Fruit fly (Drosophila melanogaster): Measurements from ENCODE around the gene GATAd.

The GATAd gene

DNA sequence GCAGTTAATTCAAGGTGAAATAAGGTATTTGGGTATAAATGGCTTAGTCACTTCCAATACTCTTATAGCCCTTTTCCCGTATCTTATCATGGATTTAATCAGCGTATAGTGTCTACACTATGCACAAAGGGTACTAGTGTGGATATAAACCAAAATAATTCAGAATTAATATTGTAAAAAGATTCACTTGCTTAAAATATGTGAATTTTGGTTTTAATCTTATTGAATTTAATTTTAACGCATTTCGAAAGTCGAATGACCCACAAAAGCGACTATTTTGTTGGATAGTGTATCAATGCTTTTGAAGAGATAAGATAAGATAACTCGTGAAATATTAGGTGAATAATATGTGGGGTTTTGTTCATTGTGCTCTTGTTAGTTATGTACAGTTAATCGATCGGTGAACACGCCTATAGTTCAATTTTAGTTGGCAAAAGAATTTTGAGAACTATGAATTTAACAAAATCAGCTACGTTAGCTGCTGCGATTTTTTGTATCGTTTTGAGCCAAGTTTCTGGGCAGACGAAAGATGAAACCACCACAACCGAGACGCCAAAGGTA lies 48.4 kb downstream of the GATAd start, which contains the start of gene CG5096 (continued):
- TF ChIP-seq PHDP (tag; optimal IDR thresholded peaks at IDR 0.05) (peak; percentile 95), psq (GFP tag; optimal IDR thresholded peaks at IDR 0.05) (peak; percentile 49), CG11696 (GFP tag; IDR thresholded peaks at IDR 0.05) (peak; percentile 75), CG14014 (GFP tag; IDR thresholded peaks at IDR 0.05) (peak; percentile 92), CG11093 (GFP tag; IDR thresholded peaks at IDR 0.05) (peak; percentile 65; the same call in 1 of the 3 replicates), MBD-R2 (GFP tag; IDR thresholded peaks at IDR 0.05) (peak; percentile 79; the same call in 1 of the 2 replicates), CG4328 (GFP tag; optimal IDR thresholded peaks at IDR 0.05) (peak; percentile 62), CG13894 (tag; optimal IDR thresholded peaks at IDR 0.05) (peak; percentile 96), CG9797 (GFP tag; optimal IDR thresholded peaks at IDR 0.05) (no peak), BEAF-32 (GFP tag; optimal IDR thresholded peaks at IDR 0.05) (no peak), CG1832 (GFP tag; optimal IDR thresholded peaks at IDR 0.05) (no peak), lilli (GFP tag; optimal IDR thresholded peaks at IDR 0.05) (peak; percentile 93), CG12236 (GFP tag; optimal IDR thresholded peaks at IDR 0.05) (peak; percentile 49), CG4424 (GFP tag; optimal IDR thresholded peaks at IDR 0.05) (peak; percentile 74), da (GFP tag; optimal IDR thresholded peaks at IDR 0.05) (peak; percentile 66), Fer2 (tag; optimal IDR thresholded peaks at IDR 0.05) (peak; percentile 84), bowl (GFP tag; IDR thresholded peaks at IDR 0.05) (peak; percentile 53; the same call in 1 of the 2 replicates), CG1602 (GFP tag; optimal IDR thresholded peaks at IDR 0.05) (peak; percentile 76), dm (GFP tag; optimal IDR thresholded peaks at IDR 0.05) (peak; percentile 55), Spps (tag; optimal IDR thresholded peaks at IDR 0.05) (peak; percentile 67), tna (GFP tag; IDR thresholded peaks at IDR 0.05; ENCODE audit: partially characterized antibody) (no peak), mirr (GFP tag; optimal IDR thresholded peaks at IDR 0.05) (peak; percentile 91), yki (optimal IDR thresholded peaks at IDR 0.05) (no peak), Hr78 (GFP tag; optimal IDR thresholded peaks at IDR 0.05) (no peak), zen (tag; optimal IDR thresholded peaks at IDR 0.05) (peak; percentile 66), Hr39 (optimal IDR thresholded peaks at IDR 0.05) (no peak), Ada2b (GFP tag; IDR thresholded peaks at IDR 0.05) (peak; percentile 89), Sox102F (GFP tag; optimal IDR thresholded peaks at IDR 0.05) (peak; percentile 91), CG17361 (GFP tag; IDR thresholded peaks at IDR 0.05) (peak; percentile 84; the same call in 2 of the 3 replicates), CG10543 (GFP tag; optimal IDR thresholded peaks at IDR 0.05) (peak; percentile 49), Med (GFP tag) (peak; percentile 97), CG7271 (tag; optimal IDR thresholded peaks at IDR 0.05) (no peak), CG18011 (GFP tag; optimal IDR thresholded peaks at IDR 0.05) (peak; percentile 57), CG10654 (GFP tag; optimal IDR thresholded peaks at IDR 0.05) (peak; percentile 67), CG14050 (GFP tag; IDR thresholded peaks at IDR 0.05) (peak; percentile 87), wek (GFP tag; optimal IDR thresholded peaks at IDR 0.05) (peak; percentile 48), CG7556 (GFP tag; optimal IDR thresholded peaks at IDR 0.05) (peak; percentile 81), zfh1 (GFP tag; IDR thresholded peaks at IDR 0.05) (peak; percentile 87), stwl (tag; optimal IDR thresholded peaks at IDR 0.05) (no peak), CG32772 (GFP tag; IDR thresholded peaks at IDR 0.05) (peak; percentile 79), cas (GFP tag; IDR thresholded peaks at IDR 0.05) (peak; percentile 76; the same call in 1 of the 2 replicates), CG13287 (GFP tag; IDR thresholded peaks at IDR 0.05; ENCODE audit: partially characterized antibody) (no peak), az2 (GFP tag; optimal IDR thresholded peaks at IDR 0.05) (peak; percentile 79), MTF-1 (GFP tag; optimal IDR thresholded peaks at IDR 0.05; ENCODE audit: borderline replicate concordance) (peak; percentile 60), Eip74EF (GFP tag; optimal IDR thresholded peaks at IDR 0.05) (peak in 1 of 2 experiments; percentile 87), gcm (GFP tag; optimal IDR thresholded peaks at IDR 0.05) (peak; percentile 87), Hr3 (GFP tag; optimal IDR thresholded peaks at IDR 0.05) (peak; percentile 79), Sin3A (optimal IDR thresholded peaks at IDR 0.05) (no peak), CG34422 (GFP tag; IDR thresholded peaks at IDR 0.05) (peak; percentile 91), Nf-YB (GFP tag; optimal IDR thresholded peaks at IDR 0.05) (peak; percentile 74)

Data from whole organism, embryonic.